Worm (Caenorhabditis elegans) whole organism, midembryonic: ENCODE data around the gene hpl-2.
"Not testable (repeated sequence)": the region's sequence is repeated elsewhere in the genome, so short reads cannot be mapped to it uniquely, and the experiment has no call there.

Experiments
- T22C8.4 ChIP-seq: fragments of 200-800 bp; sonication (Bioruptor generic); IDR thresholded peaks from 2 replicates; pipeline ENCODE4 v1.3.6; 2022; ENCODE audit warnings: missing genetic modification characterization, missing compliant biosample characterization
- cog-1 ChIP-seq: sonication (generic microtip); optimal IDR thresholded peaks from 2 replicates; lab custom pipeline; 2016; ENCODE audit warnings: missing genetic modification characterization, missing compliant biosample characterization
- flt-1 ChIP-seq: fragments of 200-800 bp; sonication (Bioruptor generic); IDR thresholded peaks from 2 replicates; pipeline ENCODE4 v1.3.6; 2022; ENCODE audit warnings: missing genetic modification characterization, missing compliant biosample characterization
- klf-2 ChIP-seq: fragments of 200-800 bp; sonication (Bioruptor generic); conservative IDR thresholded peaks from 2 replicates; pipeline ENCODE4 v1.3.6; 2022; ENCODE audit warnings: missing genetic modification reagents, missing genetic modification characterization, missing compliant biosample characterization
- med-1 ChIP-seq: sonication (generic microtip); optimal IDR thresholded peaks from 2 replicates; lab custom pipeline; 2017; ENCODE audit warnings: missing genetic modification characterization, mild to moderate bottlenecking, missing compliant biosample characterization, antibody characterized with exemption, missing genetic modification reagents; ENCODE audit not compliant: insufficient read depth
- ref-1 ChIP-seq: fragments of 200-800 bp; sonication (Bioruptor generic); conservative IDR thresholded peaks from 2 replicates; pipeline ENCODE4 v1.3.6; 2022; ENCODE audit warnings: missing genetic modification reagents, missing genetic modification characterization, missing compliant biosample characterization
- tab-1 ChIP-seq: fragments of 200-800 bp; sonication (Bioruptor generic); IDR thresholded peaks from 2 replicates; pipeline ENCODE4 v1.3.6; 2022; ENCODE audit warnings: missing genetic modification characterization, missing compliant biosample characterization
- ztf-23 ChIP-seq: fragments of 200-800 bp; sonication (Bioruptor generic); IDR thresholded peaks from 2 replicates; pipeline ENCODE4 v1.3.6; 2022; ENCODE audit warnings: missing genetic modification reagents, missing genetic modification characterization, missing compliant biosample characterization
- ztf-29 ChIP-seq: fragments of 200-800 bp; sonication (Bioruptor generic); IDR thresholded peaks from 2 replicates; pipeline ENCODE4 v1.3.6; 2022; ENCODE audit warnings: missing genetic modification reagents, missing genetic modification characterization, missing compliant biosample characterization

hpl-2 gene

DNA sequence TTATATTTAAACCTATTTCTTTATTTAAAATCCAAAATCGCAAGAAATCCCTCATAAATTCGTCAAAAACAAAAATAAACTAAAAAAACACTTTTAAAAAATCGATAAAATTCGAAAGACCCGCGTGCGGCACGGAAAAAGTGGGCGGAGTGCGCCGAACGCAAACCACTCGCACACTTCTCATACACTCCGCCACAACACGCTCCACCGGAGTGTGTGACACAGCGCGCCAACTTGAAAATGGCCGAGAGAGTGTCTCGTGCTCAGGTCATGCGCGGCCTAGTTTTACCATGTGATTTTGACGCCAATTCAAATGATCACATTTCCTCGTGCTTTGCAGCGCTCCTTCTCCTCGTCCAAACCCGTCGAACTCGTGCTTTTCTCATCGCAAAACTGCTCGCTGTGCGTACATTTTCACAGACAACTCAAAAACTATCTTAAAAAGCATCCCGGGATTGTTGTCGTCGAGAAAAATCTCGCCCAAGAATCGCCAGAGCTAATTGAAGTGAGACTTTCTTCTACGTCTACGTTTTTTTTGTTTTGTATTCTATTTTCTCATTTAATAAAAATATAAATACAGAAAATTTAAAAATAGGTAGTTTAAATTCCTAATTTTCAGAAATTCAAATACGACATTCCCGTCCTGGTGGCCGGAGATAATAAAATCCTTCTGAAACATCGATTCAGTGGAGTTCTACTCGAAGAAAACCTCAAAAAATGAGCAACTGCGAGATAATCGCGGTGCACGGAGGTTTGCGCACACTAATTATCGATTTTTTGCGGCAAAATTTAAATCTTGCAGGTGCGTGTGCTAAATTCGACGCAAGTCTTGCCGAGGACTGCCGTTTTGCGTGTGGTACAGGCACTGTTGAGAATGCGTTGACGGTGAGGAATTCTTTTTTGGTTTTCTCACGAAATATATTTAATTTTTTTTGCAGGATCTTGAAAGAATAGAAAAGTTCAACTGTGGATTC, 4.0 kb upstream of the hpl-2 start, which contains the start of gene tasp-1:
Gene tasp-1 (plus strand): TSS at position 258 of the 974 bp plus-strand sequence.
- TF ChIP-seq T22C8.4 (GFP tag; lab: Robert Waterston, UW): peak; percentile 100
- TF ChIP-seq tab-1 (GFP tag; lab: Robert Waterston, UW): peak; percentile 93
- peak; percentile 100 for TF ChIP-seq cog-1 (tag; lab: Kevin White, UChicago)
- TF ChIP-seq med-1: peak; percentile 83
- peak; percentile 93 for TF ChIP-seq klf-2 (GFP tag; lab: Robert Waterston, UW)
- TF ChIP-seq ztf-29 (GFP tag; lab: Robert Waterston, UW): peak; percentile 92
- peak; percentile 100 for TF ChIP-seq ztf-23
- TF ChIP-seq flt-1: peak; percentile 98
- peak; percentile 80 for TF ChIP-seq ref-1 (GFP tag; lab: Robert Waterston, UW)

DNA sequence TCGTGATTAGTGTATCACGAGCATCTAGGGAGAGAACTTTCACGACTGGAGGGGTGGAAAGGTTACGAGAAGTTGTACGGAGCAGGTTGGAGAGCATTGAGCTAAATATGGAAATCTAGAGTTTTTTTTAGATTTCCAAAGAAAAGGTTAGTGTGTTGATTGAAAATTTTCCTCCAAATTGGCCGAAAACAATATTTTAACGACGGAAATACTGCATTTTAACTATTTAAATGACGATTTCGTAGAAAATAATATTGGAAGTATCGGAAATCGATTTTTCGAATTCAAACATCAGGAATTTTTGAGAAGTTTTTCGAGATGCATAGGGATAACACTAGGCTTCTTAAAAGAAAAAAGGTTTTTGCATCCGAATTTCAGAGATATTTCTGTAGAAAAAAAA, 3.1 kb upstream of the hpl-2 start, which contains the start of gene K01G5.10:
Gene K01G5.10 (minus strand): TSS at position 101 of the 400 bp plus-strand sequence.
- no peak for TF ChIP-seq cog-1 (tag; lab: Kevin White, UChicago)
- no peak for TF ChIP-seq ztf-23
- TF ChIP-seq tab-1 (GFP tag; lab: Robert Waterston, UW): no peak
- no peak for TF ChIP-seq ref-1 (GFP tag; lab: Robert Waterston, UW)
- no peak for TF ChIP-seq T22C8.4 (GFP tag; lab: Robert Waterston, UW)
- no peak for TF ChIP-seq ztf-29 (GFP tag; lab: Robert Waterston, UW)
- TF ChIP-seq flt-1: no peak
- no peak for TF ChIP-seq klf-2 (GFP tag; lab: Robert Waterston, UW)
- no peak for TF ChIP-seq med-1

ce11 chrIII:10757540-10757939, 2.2 kb upstream of the hpl-2 start, which contains the start of gene rnf-113:
Gene rnf-113 (minus strand): TSS chrIII:10757640.
- TF ChIP-seq flt-1 (no peak), klf-2 (GFP tag; lab: Robert Waterston, UW) (no peak), cog-1 (tag; lab: Kevin White, UChicago) (no peak), tab-1 (GFP tag; lab: Robert Waterston, UW) (no peak), T22C8.4 (GFP tag; lab: Robert Waterston, UW) (no peak), ztf-29 (GFP tag; lab: Robert Waterston, UW) (no peak), ztf-23 (no peak), med-1 (no peak), ref-1 (GFP tag; lab: Robert Waterston, UW) (no peak)

DNA sequence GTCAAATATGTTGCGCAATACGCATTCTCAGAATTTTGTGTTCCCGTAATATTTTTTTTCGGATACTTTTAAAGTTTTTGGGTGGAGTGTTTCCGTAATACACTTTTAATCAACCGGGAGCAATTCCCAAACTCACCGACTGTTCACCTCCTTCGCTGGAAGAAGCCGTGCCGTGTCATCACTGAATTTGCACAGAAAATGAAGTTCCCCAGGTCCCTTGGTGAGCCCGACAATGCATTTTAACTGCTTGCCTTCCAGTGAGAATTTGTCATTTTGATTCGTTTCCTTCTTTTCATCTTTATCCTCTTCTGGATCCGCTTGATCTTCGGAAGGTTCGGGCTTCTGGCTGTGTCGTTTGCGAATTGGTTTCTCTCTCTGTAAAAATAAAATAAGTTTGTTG, 951 bp downstream of the hpl-2 start:
- TF ChIP-seq ztf-29 (GFP tag; lab: Robert Waterston, UW) (no peak), med-1 (no peak), flt-1 (no peak), ztf-23 (no peak), ref-1 (GFP tag; lab: Robert Waterston, UW) (no peak), cog-1 (tag; lab: Kevin White, UChicago) (no peak), tab-1 (GFP tag; lab: Robert Waterston, UW) (no peak), klf-2 (GFP tag; lab: Robert Waterston, UW) (no peak)

DNA sequence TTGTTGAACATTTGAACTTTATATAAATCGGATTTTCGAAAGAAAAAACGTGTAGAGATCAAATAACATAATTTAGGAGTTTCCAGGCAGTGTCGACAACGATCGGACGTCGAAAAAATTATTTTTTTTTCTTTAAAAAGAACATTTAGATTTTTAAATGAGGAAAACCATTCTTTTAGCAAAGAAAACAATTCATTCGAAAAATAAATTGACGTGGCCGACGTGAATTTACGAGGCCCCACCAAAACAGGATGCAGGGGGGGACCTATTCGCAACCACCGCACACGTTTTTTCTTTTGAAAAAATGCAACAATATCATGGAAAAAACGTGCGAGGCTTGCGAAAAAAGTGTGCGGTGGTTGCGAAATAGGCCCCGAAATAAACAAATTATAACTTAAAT, 5.3 kb downstream of the hpl-2 start, which contains the start of gene enu-3.6:
Gene enu-3.6 (plus strand): TSS at position 392 of the 400 bp plus-strand sequence.
- not testable (repeated sequence) for TF ChIP-seq T22C8.4, klf-2, tab-1 (GFP tag; lab: Robert Waterston, UW)

DNA sequence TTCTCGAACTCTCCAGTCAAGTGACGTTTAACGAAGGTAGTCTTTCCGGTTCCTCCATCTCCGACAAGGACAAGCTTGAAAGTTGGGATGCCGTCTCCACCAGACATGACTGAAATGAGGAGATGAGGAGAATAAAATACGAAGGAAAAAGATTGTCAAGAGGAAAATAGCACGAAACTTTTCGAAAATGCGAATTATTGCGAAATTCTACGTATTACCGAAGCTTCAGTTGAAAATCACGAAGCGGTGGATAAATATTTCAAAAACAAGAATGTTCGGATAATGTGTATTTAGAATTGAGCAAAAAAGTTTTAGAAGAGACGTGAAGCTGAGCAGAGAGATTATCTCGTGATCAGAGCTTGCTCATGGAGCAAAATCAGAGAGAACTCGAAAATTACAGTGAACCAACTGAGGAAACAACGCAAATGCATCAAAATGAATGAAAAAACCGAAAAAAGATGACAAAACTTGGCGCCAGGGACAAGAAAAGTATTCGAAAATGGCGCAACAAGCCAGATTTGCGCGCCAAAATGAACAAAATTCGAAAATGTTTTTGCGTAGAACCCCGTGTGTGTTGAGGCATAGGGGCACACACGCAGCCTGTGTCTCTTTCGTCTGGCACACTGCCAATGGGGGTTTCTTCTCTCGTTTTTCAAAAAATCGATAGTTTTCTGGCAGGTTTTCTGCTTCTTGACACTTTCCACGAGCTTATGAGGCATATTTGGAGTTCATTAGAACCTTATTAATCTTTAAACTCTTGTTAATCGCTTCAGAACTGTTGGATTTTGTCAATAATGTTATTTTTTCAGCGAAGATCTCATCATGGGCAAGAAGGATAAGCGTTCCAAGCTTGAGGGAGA, 7.5 kb downstream of the hpl-2 start, which contains the start of the genes ran-1 and dkc-1:
Gene ran-1 (minus strand): TSS at position 109 of the 860 bp plus-strand sequence.
Gene dkc-1 (plus strand): TSS at position 810 of the 860 bp plus-strand sequence.
- peak; percentile 50 for TF ChIP-seq cog-1 (tag; lab: Kevin White, UChicago)
- no peak for TF ChIP-seq ztf-29 (GFP tag; lab: Robert Waterston, UW)
- no peak for TF ChIP-seq med-1
- no peak for TF ChIP-seq tab-1 (GFP tag; lab: Robert Waterston, UW)
- peak; percentile 100 for TF ChIP-seq ztf-23
- TF ChIP-seq klf-2 (GFP tag; lab: Robert Waterston, UW): no peak
- TF ChIP-seq T22C8.4 (GFP tag; lab: Robert Waterston, UW): peak; percentile 72

DNA sequence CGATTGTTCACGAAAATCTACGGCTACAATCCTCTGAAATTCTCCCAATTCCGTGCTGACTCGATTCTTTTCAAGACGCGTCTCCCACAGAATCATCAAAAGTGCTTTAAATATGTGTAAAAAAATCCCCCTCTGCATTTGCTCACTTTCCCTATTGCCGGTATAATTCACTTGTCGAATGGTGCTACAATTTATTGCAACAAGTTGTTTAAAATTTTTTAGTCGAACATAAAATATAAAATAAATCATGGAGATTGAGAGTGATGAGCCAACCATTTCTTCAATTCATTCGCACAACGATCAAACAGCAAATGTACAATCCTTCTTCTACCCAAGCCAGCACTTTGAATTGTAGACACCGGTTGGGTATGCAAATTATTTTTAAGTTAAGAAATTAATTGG, 8.9 kb downstream of the hpl-2 start:
- TF ChIP-seq ref-1 (GFP tag; lab: Robert Waterston, UW) (no peak), klf-2 (GFP tag; lab: Robert Waterston, UW) (no peak), cog-1 (tag; lab: Kevin White, UChicago) (no peak), ztf-23 (no peak), med-1 (no peak), flt-1 (no peak), T22C8.4 (GFP tag; lab: Robert Waterston, UW) (no peak), ztf-29 (GFP tag; lab: Robert Waterston, UW) (no peak), tab-1 (GFP tag; lab: Robert Waterston, UW) (no peak)

- TF ChIP-seq ztf-23 (peak; percentile 97), ztf-29 (GFP tag; lab: Robert Waterston, UW) (no peak), tab-1 (GFP tag; lab: Robert Waterston, UW) (no peak), T22C8.4 (GFP tag; lab: Robert Waterston, UW) (no peak), klf-2 (GFP tag; lab: Robert Waterston, UW) (no peak)
Observed at ce11 chrIII:10742382-10742860, 12.9 kb downstream of the hpl-2 start, which contains the start of the genes tbb-1 and rib-2. Gene tbb-1 (minus strand): TSS chrIII:10742432. Gene rib-2 (plus strand): TSS chrIII:10742810.
